Worm (Caenorhabditis elegans): ENCODE results near the gene gpn-1.

gpn-1 gene

ce11 chrX:15659561-15659960, 21.9 kb upstream of the gpn-1 start:
- TF ChIP-seq lin-39 (tag; optimal IDR thresholded peaks at IDR 0.05) (peak; percentile 14), fkh-10 (GFP tag; optimal IDR thresholded peaks at IDR 0.05) (peak; percentile 44), nfya-1 (tag; optimal IDR thresholded peaks at IDR 0.05; ENCODE audit: insufficient read depth) (peak; percentile 25), nhr-25 (tag; optimal IDR thresholded peaks at IDR 0.05) (no peak), hmg-11 (tag; optimal IDR thresholded peaks at IDR 0.05) (peak; percentile 6), elt-1 (tag; optimal IDR thresholded peaks at IDR 0.05) (no peak), mdl-1 (tag; optimal IDR thresholded peaks at IDR 0.05) (no peak)

- TF ChIP-seq snpc-4 (tag; optimal IDR thresholded peaks at IDR 0.05): peak; percentile 41
- TF ChIP-seq fos-1 (tag; optimal IDR thresholded peaks at IDR 0.05): no peak
Measured at ce11 chrX:15663740-15664139, 17.8 kb upstream of the gpn-1 start.

- TF ChIP-seq nhr-23 (tag; optimal IDR thresholded peaks at IDR 0.05) (no peak), nfya-1 (tag; optimal IDR thresholded peaks at IDR 0.05; ENCODE audit: insufficient read depth) (peak; percentile 7)
Measured at ce11 chrX:15666169-15666811, 15.2 kb upstream of the gpn-1 start, which contains the start of gene pcdr-1. pcdr-1 (plus strand) TSS chrX:15666761.

DNA sequence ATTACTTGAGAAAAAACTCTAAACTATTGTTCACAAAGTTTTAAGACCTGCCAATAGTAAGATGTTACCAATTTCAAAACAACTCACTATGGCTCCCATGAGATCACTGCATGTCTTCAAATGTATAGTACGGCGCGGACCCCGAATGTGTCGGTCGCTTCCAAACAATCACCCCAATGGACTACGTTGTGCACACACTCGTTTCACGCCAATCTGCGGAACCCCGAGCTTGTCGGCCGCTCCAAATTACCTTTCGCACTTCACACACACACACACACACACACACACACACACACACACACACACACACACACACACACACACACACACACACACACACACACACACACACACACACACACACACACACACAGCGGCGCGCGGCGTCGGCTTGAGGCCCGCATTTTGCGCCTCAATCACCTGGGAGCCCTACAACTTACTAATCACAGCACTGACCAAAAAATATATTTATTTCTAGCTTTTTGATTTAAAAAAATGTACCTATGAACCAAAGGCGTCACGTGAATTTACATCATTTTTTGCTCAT, 13.4 kb upstream of the gpn-1 start:
- TF ChIP-seq eor-1 (tag; optimal IDR thresholded peaks at IDR 0.05) (no peak), lin-39 (tag; optimal IDR thresholded peaks at IDR 0.05) (peak; percentile 9)

DNA sequence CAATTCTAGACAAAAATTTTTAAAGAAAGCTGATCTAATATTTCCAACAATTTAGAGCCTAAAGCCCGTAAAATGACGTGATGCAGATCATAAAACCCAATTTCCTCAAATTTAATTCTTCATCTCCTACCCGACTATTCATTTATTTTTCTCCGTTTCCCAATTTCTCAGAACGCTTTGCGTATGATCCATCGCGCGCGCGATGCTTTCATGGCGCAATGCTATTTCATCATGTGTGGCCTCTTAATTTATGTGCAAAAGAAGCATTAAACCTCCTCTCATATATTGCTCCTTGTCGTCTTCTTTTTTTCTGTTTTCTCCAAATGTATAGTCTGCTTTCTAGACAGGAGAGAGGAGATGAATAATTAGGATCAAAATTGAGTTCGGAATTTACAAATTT, 12.8 kb upstream of the gpn-1 start:
- TF ChIP-seq nhr-237 (tag; optimal IDR thresholded peaks at IDR 0.05) (no peak), tbx-2 (tag; optimal IDR thresholded peaks at IDR 0.05) (no peak), ceh-82 (tag; optimal IDR thresholded peaks at IDR 0.05) (no peak), nhr-76 (tag; optimal IDR thresholded peaks at IDR 0.05) (no peak), ztf-11 (tag; optimal IDR thresholded peaks at IDR 0.05) (no peak), unc-62 (GFP tag; optimal IDR thresholded peaks at IDR 0.05) (no peak), fkh-10 (GFP tag; optimal IDR thresholded peaks at IDR 0.05) (no peak), nhr-11 (tag; optimal IDR thresholded peaks at IDR 0.05) (no peak), hmg-11 (tag; optimal IDR thresholded peaks at IDR 0.05) (no peak), aly-2 (tag; optimal IDR thresholded peaks at IDR 0.05) (no peak), eor-1 (tag; optimal IDR thresholded peaks at IDR 0.05) (no peak), nhr-43 (tag; optimal IDR thresholded peaks at IDR 0.05; ENCODE audit: poor library complexity, severe bottlenecking) (no peak), ceh-28 (tag; optimal IDR thresholded peaks at IDR 0.05) (no peak), ZK546.5 (tag; optimal IDR thresholded peaks at IDR 0.05) (no peak), mml-1 (tag; optimal IDR thresholded peaks at IDR 0.05) (no peak), ceh-9 (tag; optimal IDR thresholded peaks at IDR 0.05) (no peak)

DNA sequence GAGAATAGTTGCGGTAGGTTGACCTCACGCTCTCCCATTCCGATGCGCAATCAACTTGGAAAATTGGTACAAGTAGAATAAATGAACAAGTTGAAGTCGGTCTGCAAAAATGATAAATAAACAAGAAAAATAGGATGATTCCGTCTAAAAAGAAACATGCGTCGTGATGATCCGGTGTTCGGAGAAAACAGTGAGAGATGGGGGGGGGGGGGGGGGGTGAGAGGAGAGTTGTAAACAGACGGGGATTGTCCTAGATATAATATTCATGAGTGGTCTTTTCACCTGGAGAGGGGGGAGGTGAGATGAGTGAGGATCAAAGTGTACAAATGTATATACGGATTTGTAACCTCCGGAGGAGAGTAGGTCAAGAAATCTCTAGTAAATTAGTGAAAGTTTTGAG, 5.9 kb upstream of the gpn-1 start, which contains the start of gene F59D12.2:
F59D12.2 (minus strand) TSS at position 101 of the 400 bp plus-strand sequence.
- TF ChIP-seq fkh-2 (tag; optimal IDR thresholded peaks at IDR 0.05): no peak
- TF ChIP-seq ztf-11 (tag; optimal IDR thresholded peaks at IDR 0.05): no peak
- TF ChIP-seq daf-12 (tag; optimal IDR thresholded peaks at IDR 0.05): no peak
- no peak for TF ChIP-seq elt-2 (tag; optimal IDR thresholded peaks at IDR 0.05)
- no peak for TF ChIP-seq eor-1 (tag; optimal IDR thresholded peaks at IDR 0.05)
- no peak for TF ChIP-seq nhr-43 (tag; optimal IDR thresholded peaks at IDR 0.05; ENCODE audit: poor library complexity, severe bottlenecking)
- no peak for TF ChIP-seq snpc-4 (tag; optimal IDR thresholded peaks at IDR 0.05)
- no peak for TF ChIP-seq ceh-28 (tag; optimal IDR thresholded peaks at IDR 0.05)
- no peak for TF ChIP-seq nhr-12 (tag; optimal IDR thresholded peaks at IDR 0.05)
- TF ChIP-seq fos-1 (tag; optimal IDR thresholded peaks at IDR 0.05): no peak
- no peak for TF ChIP-seq nhr-25 (tag; optimal IDR thresholded peaks at IDR 0.05)
- TF ChIP-seq ZK546.5 (tag; optimal IDR thresholded peaks at IDR 0.05): no peak

DNA sequence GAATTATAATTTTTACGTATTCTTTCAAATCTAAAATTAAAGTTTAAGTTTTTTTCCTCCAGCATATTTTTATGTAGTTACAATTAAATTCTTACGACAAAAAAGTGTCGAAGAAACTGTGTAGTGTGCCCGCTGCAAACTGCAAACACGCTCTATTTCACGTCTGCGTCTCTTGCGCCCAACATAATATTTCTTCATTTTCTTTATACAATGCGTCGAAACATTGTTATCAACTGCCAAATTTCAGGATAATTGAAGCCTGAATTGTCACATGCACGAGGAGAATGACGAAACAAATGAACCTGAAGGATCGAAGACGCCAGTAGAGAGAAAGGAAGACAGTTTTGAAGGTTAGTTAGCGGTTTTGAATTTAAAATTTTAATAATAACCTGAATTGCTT, 7.8 kb downstream of the gpn-1 start, which contains the start of gene C03H12.1:
C03H12.1 (plus strand) TSS at position 206 of the 400 bp plus-strand sequence.
- peak; percentile 1 for TF ChIP-seq hmg-11 (tag; optimal IDR thresholded peaks at IDR 0.05)
- no peak for TF ChIP-seq nfya-1 (tag; optimal IDR thresholded peaks at IDR 0.05; ENCODE audit: insufficient read depth)
- TF ChIP-seq pha-4 (tag; optimal IDR thresholded peaks at IDR 0.05): peak; percentile 21
- TF ChIP-seq tbx-2 (tag; optimal IDR thresholded peaks at IDR 0.05): no peak
- no peak for TF ChIP-seq fkh-10 (GFP tag; optimal IDR thresholded peaks at IDR 0.05)
- no peak for TF ChIP-seq nhr-77 (tag; optimal IDR thresholded peaks at IDR 0.05)
- no peak for TF ChIP-seq fos-1 (tag; optimal IDR thresholded peaks at IDR 0.05)
- TF ChIP-seq sea-2 (GFP tag; optimal IDR thresholded peaks at IDR 0.05): no peak
- no peak for TF ChIP-seq fkh-2 (tag; optimal IDR thresholded peaks at IDR 0.05)
- no peak for TF ChIP-seq ceh-16 (tag; optimal IDR thresholded peaks at IDR 0.05)
- TF ChIP-seq elt-2 (tag; optimal IDR thresholded peaks at IDR 0.05): peak; percentile 61
- no peak for TF ChIP-seq egl-27 (tag; optimal IDR thresholded peaks at IDR 0.05)
- no peak for TF ChIP-seq nhr-28 (tag; optimal IDR thresholded peaks at IDR 0.05)
- no peak for TF ChIP-seq nhr-76 (tag; optimal IDR thresholded peaks at IDR 0.05)
- TF ChIP-seq pqm-1 (tag; optimal IDR thresholded peaks at IDR 0.05): peak; percentile 61
- no peak for TF ChIP-seq skn-1 (tag; optimal IDR thresholded peaks at IDR 0.05)
- no peak for TF ChIP-seq ceh-82 (tag; optimal IDR thresholded peaks at IDR 0.05)
- TF ChIP-seq unc-62 (GFP tag; optimal IDR thresholded peaks at IDR 0.05): no peak
